Worm (Caenorhabditis elegans) whole organism, mixed stage, embryonic: ENCODE measurements around the gene nhr-260.

Experiments
- blmp-1 ChIP-seq: fragments of 150-350 bp; optimal IDR thresholded peaks from 2 replicates; lab custom pipeline; 2014; ENCODE audit warnings: missing biosample characterization, missing genetic modification characterization
- ceh-39 ChIP-seq: fragments of 150-350 bp; optimal IDR thresholded peaks from 2 replicates; lab custom pipeline; 2014; ENCODE audit warnings: missing biosample characterization, missing genetic modification characterization
- ceh-43 ChIP-seq: fragments of 200-800 bp; sonication (Bioruptor generic); optimal IDR thresholded peaks from 2 replicates; lab custom pipeline; 2018; ENCODE audit warnings: mild to moderate bottlenecking, missing genetic modification characterization, moderate library complexity, missing compliant biosample characterization
- ceh-83 ChIP-seq: fragments of 200-800 bp; sonication (Bioruptor generic); optimal IDR thresholded peaks from 2 replicates; lab custom pipeline; 2018; ENCODE audit warnings: mild to moderate bottlenecking, missing genetic modification characterization, missing compliant biosample characterization
- ces-1 ChIP-seq: fragments of 150-350 bp; optimal IDR thresholded peaks from 2 replicates; lab custom pipeline; 2014; ENCODE audit warnings: missing biosample characterization, missing genetic modification reagents, missing genetic modification characterization
- cnd-1 ChIP-seq: fragments of 200-800 bp; sonication (Bioruptor generic); optimal IDR thresholded peaks from 2 replicates; lab custom pipeline; 2018; ENCODE audit warnings: mild to moderate bottlenecking, missing genetic modification characterization, missing compliant biosample characterization
- drap-1 ChIP-seq: fragments of 200-800 bp; sonication (Bioruptor generic); optimal IDR thresholded peaks from 3 replicates; lab custom pipeline; 2018; ENCODE audit warnings: mild to moderate bottlenecking, missing genetic modification characterization, missing compliant biosample characterization
- elt-3 ChIP-seq: fragments of 150-350 bp; optimal IDR thresholded peaks from 2 replicates; lab custom pipeline; 2014; ENCODE audit warnings: missing biosample characterization, missing genetic modification characterization
- flh-1 ChIP-seq: fragments of 200-800 bp; sonication (Bioruptor generic); optimal IDR thresholded peaks from 2 replicates; lab custom pipeline; 2018; ENCODE audit warnings: mild to moderate bottlenecking, missing genetic modification characterization, moderate library complexity, missing compliant biosample characterization
- ham-2 ChIP-seq: fragments of 200-800 bp; sonication (Bioruptor generic); optimal IDR thresholded peaks from 2 replicates; lab custom pipeline; 2018; ENCODE audit warnings: mild to moderate bottlenecking, missing genetic modification characterization, missing compliant biosample characterization
- lin-13 ChIP-seq: fragments of 150-350 bp; optimal IDR thresholded peaks from 2 replicates; lab custom pipeline; 2014; ENCODE audit warnings: missing biosample characterization, missing genetic modification characterization
- lin-32 ChIP-seq: fragments of 200-800 bp; sonication (Bioruptor generic); optimal IDR thresholded peaks from 2 replicates; lab custom pipeline; 2018; ENCODE audit warnings: mild to moderate bottlenecking, missing genetic modification characterization, missing compliant biosample characterization
- lsy-2 ChIP-seq: fragments of 150-350 bp; optimal IDR thresholded peaks from 2 replicates; lab custom pipeline; 2014; ENCODE audit warnings: missing biosample characterization, missing genetic modification characterization
- mab-5 ChIP-seq: fragments of 150-350 bp; optimal IDR thresholded peaks from 2 replicates; lab custom pipeline; 2014; ENCODE audit warnings: missing biosample characterization, missing genetic modification characterization
- mep-1 ChIP-seq: fragments of 150-350 bp; optimal IDR thresholded peaks from 2 replicates; lab custom pipeline; 2017; ENCODE audit warnings: missing biosample characterization, missing genetic modification reagents, missing genetic modification characterization, inconsistent platforms
- nhr-12 ChIP-seq: fragments of 150-350 bp; optimal IDR thresholded peaks from 2 replicates; lab custom pipeline; 2014; ENCODE audit warnings: missing biosample characterization, missing genetic modification characterization
- nhr-2 ChIP-seq: fragments of 150-350 bp; optimal IDR thresholded peaks from 2 replicates; lab custom pipeline; 2014; ENCODE audit warnings: missing biosample characterization, missing genetic modification characterization
- nhr-237 ChIP-seq: fragments of 150-350 bp; optimal IDR thresholded peaks from 2 replicates; lab custom pipeline; 2014; ENCODE audit warnings: missing biosample characterization, missing genetic modification characterization
- nhr-28 ChIP-seq: fragments of 150-350 bp; optimal IDR thresholded peaks from 2 replicates; lab custom pipeline; 2014; ENCODE audit warnings: missing biosample characterization, missing genetic modification characterization
- nhr-76 ChIP-seq: sonication (generic microtip); optimal IDR thresholded peaks from 2 replicates; lab custom pipeline; 2017; ENCODE audit warnings: missing biosample characterization, missing genetic modification characterization
- pha-4 ChIP-seq: fragments of 150-350 bp; optimal IDR thresholded peaks from 2 replicates; lab custom pipeline; 2018; ENCODE audit warnings: missing biosample characterization, missing genetic modification reagents, missing genetic modification characterization
- sem-2 ChIP-seq: fragments of 200-800 bp; sonication (Bioruptor generic); optimal IDR thresholded peaks from 2 replicates; lab custom pipeline; 2018; ENCODE audit warnings: mild to moderate bottlenecking, missing genetic modification characterization, missing compliant biosample characterization
- snpc-4 ChIP-seq: fragments of 150-350 bp; optimal IDR thresholded peaks from 2 replicates; lab custom pipeline; 2014; ENCODE audit warnings: missing biosample characterization, missing genetic modification characterization
- sptf-1 ChIP-seq: sonication (generic microtip); optimal IDR thresholded peaks from 2 replicates; lab custom pipeline; 2017; ENCODE audit warnings: mild to moderate bottlenecking, missing genetic modification characterization, moderate library complexity, missing compliant biosample characterization
- unc-120 ChIP-seq: sonication (generic microtip); optimal IDR thresholded peaks from 2 replicates; lab custom pipeline; 2017; ENCODE audit warnings: missing genetic modification characterization, missing compliant biosample characterization; ENCODE audit not compliant: poor library complexity, severe bottlenecking
- zip-8 ChIP-seq: fragments of 150-350 bp; optimal IDR thresholded peaks from 2 replicates; lab custom pipeline; 2014; ENCODE audit warnings: missing biosample characterization, missing genetic modification characterization
- ztf-11 ChIP-seq: fragments of 150-350 bp; optimal IDR thresholded peaks from 2 replicates; lab custom pipeline; 2014; ENCODE audit warnings: missing biosample characterization, missing genetic modification characterization

Gene nhr-260

ce11 chrV:1511537-1511936, at the start of gene nhr-260:
Gene nhr-260 (minus strand): TSS chrV:1511637.
- TF ChIP-seq ztf-11 (tag; lab: Kevin White, UChicago) (no peak), lsy-2 (tag; lab: Kevin White, UChicago) (no peak), pha-4 (tag; lab: Kevin White, UChicago) (no peak), lin-32 (GFP tag; lab: Kevin White, UChicago) (no peak), ham-2 (no peak), unc-120 (no peak), mab-5 (tag; lab: Kevin White, UChicago) (no peak)

ce11 chrV:1558113-1558512, 46.7 kb upstream of the nhr-260 start:
- TF ChIP-seq lin-13 (tag; lab: Kevin White, UChicago) (no peak), lin-32 (GFP tag; lab: Kevin White, UChicago) (no peak), nhr-76 (tag; lab: Kevin White, UChicago) (no peak), ces-1 (GFP tag; lab: Kevin White, UChicago) (no peak), sem-2 (GFP tag; lab: Kevin White, UChicago) (no peak), pha-4 (tag; lab: Kevin White, UChicago) (no peak), ceh-83 (GFP tag; lab: Kevin White, UChicago) (no peak), nhr-28 (tag; lab: Kevin White, UChicago) (no peak), ham-2 (no peak), mab-5 (tag; lab: Kevin White, UChicago) (no peak)

- TF ChIP-seq zip-8 (tag; lab: Kevin White, UChicago) (peak; percentile 93), nhr-237 (no peak)
These were observed 43.6 kb upstream of the nhr-260 start for ce11 chrV:1555072-1555471.

DNA sequence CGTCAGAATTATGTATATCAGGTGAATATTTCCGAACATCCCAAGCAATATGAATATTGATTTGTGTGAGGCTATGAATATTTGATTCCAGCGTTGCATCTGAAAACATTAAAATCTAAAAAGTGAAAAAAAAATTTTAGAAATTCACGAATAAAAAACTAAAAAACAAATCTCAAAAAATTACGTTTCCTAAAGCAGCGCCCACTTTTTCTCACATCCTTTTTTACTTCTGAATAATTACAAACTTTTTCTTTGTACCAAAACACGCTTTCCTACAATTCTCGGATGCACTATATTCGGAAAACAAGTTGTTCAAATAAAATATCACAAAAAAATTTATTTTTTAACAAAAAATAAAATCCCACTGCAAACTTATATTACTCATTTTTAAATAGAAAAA, 41.6 kb upstream of the nhr-260 start, which contains the start of gene srsx-8:
TSS of gene srsx-8 (minus strand) at position 101 of the 400 bp plus-strand sequence.
- TF ChIP-seq elt-3 (tag; lab: Kevin White, UChicago): no peak

DNA sequence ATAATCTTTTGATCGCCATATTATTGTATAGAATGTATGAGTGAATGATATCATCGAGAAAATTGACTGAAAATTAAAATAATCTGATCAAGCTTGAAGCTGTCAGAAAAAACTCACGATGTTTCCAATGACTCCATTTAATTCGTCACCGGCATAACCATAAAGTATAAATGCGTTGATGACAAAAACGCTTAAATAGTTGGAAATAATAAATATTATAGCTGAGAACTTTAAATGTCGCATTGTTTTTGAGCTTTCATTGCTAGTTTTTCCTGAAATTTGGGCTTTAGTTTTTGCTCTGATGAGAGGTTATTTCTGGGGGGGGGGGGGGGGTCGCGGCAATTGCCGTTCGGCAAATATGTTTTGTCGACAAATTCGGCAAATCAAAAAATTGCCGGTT, 39.7 kb upstream of the nhr-260 start:
- no peak for TF ChIP-seq snpc-4 (tag; lab: Kevin White, UChicago)
- no peak for TF ChIP-seq sptf-1 (tag; lab: Kevin White, UChicago)
- TF ChIP-seq blmp-1 (tag; lab: Kevin White, UChicago): no peak
- TF ChIP-seq cnd-1 (tag; lab: Kevin White, UChicago): no peak
- TF ChIP-seq zip-8 (tag; lab: Kevin White, UChicago): no peak
- no peak for TF ChIP-seq ceh-83 (GFP tag; lab: Kevin White, UChicago)
- no peak for TF ChIP-seq flh-1 (GFP tag; lab: Kevin White, UChicago)
- TF ChIP-seq ceh-43: no peak
- TF ChIP-seq sem-2 (GFP tag; lab: Kevin White, UChicago): no peak
- no peak for TF ChIP-seq nhr-12 (tag; lab: Kevin White, UChicago)

- TF ChIP-seq nhr-2 (tag; lab: Kevin White, UChicago) (no peak), nhr-76 (tag; lab: Kevin White, UChicago) (no peak), ceh-39 (no peak), zip-8 (tag; lab: Kevin White, UChicago) (no peak), drap-1 (GFP tag; lab: Kevin White, UChicago) (no peak)
These were observed 39.3 kb upstream of the nhr-260 start for ce11 chrV:1550697-1551096.

DNA sequence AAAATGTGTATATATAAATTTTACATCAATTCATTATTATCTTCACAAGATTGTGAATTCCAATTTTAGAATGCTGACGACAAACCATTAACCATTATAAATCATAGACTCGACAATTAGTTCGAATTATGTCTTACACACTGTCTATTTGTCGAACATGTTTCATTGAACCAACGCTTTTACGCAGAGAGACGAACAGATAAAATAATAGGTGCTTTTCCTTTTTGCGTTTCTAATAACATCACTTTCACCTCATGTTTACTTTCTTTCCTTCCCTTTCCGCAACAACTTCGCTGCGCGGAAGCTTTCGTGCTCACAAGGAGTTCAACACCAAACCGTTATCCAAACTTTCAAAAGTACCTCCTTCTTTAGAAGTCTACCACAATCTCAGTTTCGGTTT, 36.4 kb upstream of the nhr-260 start, which contains the start of gene F52F10.2:
TSS of gene F52F10.2 (plus strand) at position 301 of the 400 bp plus-strand sequence.
- TF ChIP-seq unc-120 (no peak), pha-4 (tag; lab: Kevin White, UChicago) (no peak), nhr-2 (tag; lab: Kevin White, UChicago) (no peak), flh-1 (GFP tag; lab: Kevin White, UChicago) (no peak), mep-1 (no peak), mab-5 (tag; lab: Kevin White, UChicago) (no peak), lin-32 (GFP tag; lab: Kevin White, UChicago) (no peak), blmp-1 (tag; lab: Kevin White, UChicago) (no peak), nhr-237 (no peak), nhr-12 (tag; lab: Kevin White, UChicago) (no peak)
